Worm (Caenorhabditis elegans) whole organism, early embryonic: Measurements from ENCODE around the gene Y49F6A.5.

ENCODE experiments used
- B0310.2 ChIP-seq: sonication (generic microtip); optimal IDR thresholded peaks from 2 replicates; lab custom pipeline; 2016; ENCODE audit warnings: mild to moderate bottlenecking, missing genetic modification characterization, missing compliant biosample characterization
- F13C5.2 ChIP-seq: sonication (generic microtip); optimal IDR thresholded peaks from 2 replicates; lab custom pipeline; 2017; ENCODE audit warnings: mild to moderate bottlenecking, missing genetic modification characterization, inconsistent platforms, missing compliant biosample characterization
- aly-1 ChIP-seq: sonication (generic microtip); optimal IDR thresholded peaks from 2 replicates; lab custom pipeline; 2016; ENCODE audit warnings: missing genetic modification characterization, missing compliant biosample characterization
- ama-1 ChIP-seq: fragments of 150-350 bp; optimal IDR thresholded peaks from 2 replicates; lab custom pipeline; 2014
- ceh-13 ChIP-seq: fragments of 200-800 bp; sonication (Bioruptor generic); optimal IDR thresholded peaks from 2 replicates; lab custom pipeline; 2018; ENCODE audit warnings: mild to moderate bottlenecking, missing genetic modification characterization, missing compliant biosample characterization
- ceh-36 ChIP-seq: sonication (generic microtip); optimal IDR thresholded peaks from 2 replicates; lab custom pipeline; 2016; ENCODE audit warnings: missing genetic modification characterization, inconsistent platforms, missing compliant biosample characterization
- ets-7 ChIP-seq: sonication (generic microtip); optimal IDR thresholded peaks from 2 replicates; lab custom pipeline; 2016; ENCODE audit warnings: missing genotype, missing genetic modification characterization, missing compliant biosample characterization
- flt-1 ChIP-seq: fragments of 200-800 bp; sonication (Bioruptor generic); IDR thresholded peaks from 2 replicates; pipeline ENCODE4 v1.3.6; 2022; ENCODE audit warnings: missing genetic modification characterization, missing compliant biosample characterization
- hmbx-1 ChIP-seq: sonication (generic microtip); optimal IDR thresholded peaks from 2 replicates; lab custom pipeline; 2016; ENCODE audit warnings: mild to moderate bottlenecking, missing genetic modification characterization, missing compliant biosample characterization
- hmg-4 ChIP-seq: fragments of 200-800 bp; sonication (Bioruptor generic); optimal IDR thresholded peaks from 2 replicates; lab custom pipeline; 2018; ENCODE audit warnings: mild to moderate bottlenecking, missing genetic modification characterization, missing compliant biosample characterization
- hnd-1 ChIP-seq: sonication (generic microtip); optimal IDR thresholded peaks from 2 replicates; lab custom pipeline; 2016; ENCODE audit warnings: missing genetic modification characterization, missing compliant biosample characterization
- pes-1 ChIP-seq: fragments of 200-800 bp; sonication (Bioruptor generic); IDR thresholded peaks from 2 replicates; pipeline ENCODE4 v1.3.6; 2022; ENCODE audit warnings: missing genetic modification reagents, missing genetic modification characterization, missing compliant biosample characterization
- scrt-1 ChIP-seq: fragments of 200-800 bp; sonication (Bioruptor generic); IDR thresholded peaks from 2 replicates; pipeline ENCODE4 v1.3.6; 2022; ENCODE audit warnings: missing genetic modification characterization, missing compliant biosample characterization
- sea-1 ChIP-seq: fragments of 200-800 bp; sonication (Bioruptor generic); conservative IDR thresholded peaks from 2 replicates; pipeline ENCODE4 v1.3.6; 2022; ENCODE audit warnings: missing genetic modification characterization, missing compliant biosample characterization
- tbx-11 ChIP-seq: fragments of 200-800 bp; sonication (Bioruptor generic); IDR thresholded peaks from 2 replicates; pipeline ENCODE4 v1.3.6; 2022; ENCODE audit warnings: missing genetic modification characterization, missing compliant biosample characterization
- tbx-37 ChIP-seq: fragments of 200-800 bp; sonication (Bioruptor generic); conservative IDR thresholded peaks from 2 replicates; pipeline ENCODE4 v1.3.6; 2022; ENCODE audit warnings: missing genetic modification reagents, missing genetic modification characterization, missing compliant biosample characterization
- tra-4 ChIP-seq: sonication (generic microtip); optimal IDR thresholded peaks from 2 replicates; lab custom pipeline; 2017; ENCODE audit warnings: missing genetic modification characterization, missing compliant biosample characterization

Gene Y49F6A.5

ce11 chrII:3595339-3595738 lies 14.3 kb downstream of the Y49F6A.5 start, which contains the start of gene Y49F6A.12:
Gene Y49F6A.12 (plus strand): TSS chrII:3595639.
- no peak for TF ChIP-seq ceh-13 (GFP tag; lab: Kevin White, UChicago)
- TF ChIP-seq pes-1 (GFP tag; lab: Robert Waterston, UW): no peak
- no peak for TF ChIP-seq B0310.2 (tag; lab: Kevin White, UChicago)
- TF ChIP-seq ets-7 (tag; lab: Kevin White, UChicago): no peak
- TF ChIP-seq ceh-36 (tag; lab: Kevin White, UChicago): no peak
- TF ChIP-seq tbx-11: no peak
- TF ChIP-seq F13C5.2 (tag; lab: Kevin White, UChicago): no peak
- no peak for TF ChIP-seq tbx-37 (GFP tag; lab: Robert Waterston, UW)
- no peak for TF ChIP-seq scrt-1 (GFP tag; lab: Robert Waterston, UW)
- TF ChIP-seq aly-1: no peak
- TF ChIP-seq tra-4: no peak
- no peak for TF ChIP-seq flt-1
- TF ChIP-seq hmg-4 (GFP tag; lab: Kevin White, UChicago): no peak
- TF ChIP-seq sea-1 (GFP tag; lab: Robert Waterston, UW): no peak
- TF ChIP-seq hnd-1 (tag; lab: Kevin White, UChicago): no peak
- TF ChIP-seq ama-1 (lab: Kevin White, UChicago): no peak
- no peak for TF ChIP-seq hmbx-1

ce11 chrII:3583402-3583801 lies 26.3 kb downstream of the Y49F6A.5 start, which contains the start of gene srh-60:
Gene srh-60 (plus strand): TSS chrII:3583702.
- TF ChIP-seq pes-1 (GFP tag; lab: Robert Waterston, UW): no peak
- no peak for TF ChIP-seq B0310.2 (tag; lab: Kevin White, UChicago)
- TF ChIP-seq ets-7 (tag; lab: Kevin White, UChicago): no peak

- TF ChIP-seq pes-1 (GFP tag; lab: Robert Waterston, UW) (no peak), F13C5.2 (tag; lab: Kevin White, UChicago) (no peak), hnd-1 (tag; lab: Kevin White, UChicago) (no peak), ets-7 (tag; lab: Kevin White, UChicago) (no peak), sea-1 (GFP tag; lab: Robert Waterston, UW) (no peak), tbx-11 (no peak), ceh-36 (tag; lab: Kevin White, UChicago) (no peak), flt-1 (no peak), hmg-4 (GFP tag; lab: Kevin White, UChicago) (no peak), B0310.2 (tag; lab: Kevin White, UChicago) (no peak), tbx-37 (GFP tag; lab: Robert Waterston, UW) (no peak), ama-1 (lab: Kevin White, UChicago) (no peak), scrt-1 (GFP tag; lab: Robert Waterston, UW) (no peak), aly-1 (no peak), hmbx-1 (no peak), ceh-13 (GFP tag; lab: Kevin White, UChicago) (no peak)
These were observed 27.9 kb downstream of the Y49F6A.5 start, which contains the start of gene srh-59 for ce11 chrII:3581752-3582151. Gene srh-59 (plus strand): TSS chrII:3582052.

ce11 chrII:3579767-3580166 lies 29.9 kb downstream of the Y49F6A.5 start, which contains the start of gene clec-134:
Gene clec-134 (plus strand): TSS chrII:3580067.
- TF ChIP-seq ceh-13 (GFP tag; lab: Kevin White, UChicago) (no peak), hnd-1 (tag; lab: Kevin White, UChicago) (no peak), ama-1 (lab: Kevin White, UChicago) (no peak), ets-7 (tag; lab: Kevin White, UChicago) (no peak), aly-1 (no peak), tbx-37 (GFP tag; lab: Robert Waterston, UW) (no peak), B0310.2 (tag; lab: Kevin White, UChicago) (no peak), hmbx-1 (no peak), ceh-36 (tag; lab: Kevin White, UChicago) (no peak), scrt-1 (GFP tag; lab: Robert Waterston, UW) (no peak), tbx-11 (no peak), pes-1 (GFP tag; lab: Robert Waterston, UW) (no peak), F13C5.2 (tag; lab: Kevin White, UChicago) (no peak)

ce11 chrII:3578121-3578520 lies 31.5 kb downstream of the Y49F6A.5 start, which contains the start of gene clec-133:
Gene clec-133 (plus strand): TSS chrII:3578421.
- TF ChIP-seq hmbx-1 (no peak), flt-1 (no peak), ceh-13 (GFP tag; lab: Kevin White, UChicago) (no peak), tbx-11 (no peak), ets-7 (tag; lab: Kevin White, UChicago) (no peak), ama-1 (lab: Kevin White, UChicago) (no peak), sea-1 (GFP tag; lab: Robert Waterston, UW) (no peak), hmg-4 (GFP tag; lab: Kevin White, UChicago) (no peak), aly-1 (no peak), scrt-1 (GFP tag; lab: Robert Waterston, UW) (no peak), hnd-1 (tag; lab: Kevin White, UChicago) (no peak), ceh-36 (tag; lab: Kevin White, UChicago) (no peak), tbx-37 (GFP tag; lab: Robert Waterston, UW) (no peak), pes-1 (GFP tag; lab: Robert Waterston, UW) (no peak), F13C5.2 (tag; lab: Kevin White, UChicago) (no peak), B0310.2 (tag; lab: Kevin White, UChicago) (no peak), tra-4 (no peak)

- TF ChIP-seq aly-1 (no peak), B0310.2 (tag; lab: Kevin White, UChicago) (no peak), ets-7 (tag; lab: Kevin White, UChicago) (no peak), F13C5.2 (tag; lab: Kevin White, UChicago) (no peak), hmbx-1 (no peak), hmg-4 (GFP tag; lab: Kevin White, UChicago) (no peak), pes-1 (GFP tag; lab: Robert Waterston, UW) (no peak), ceh-36 (tag; lab: Kevin White, UChicago) (no peak), ama-1 (lab: Kevin White, UChicago) (no peak), tra-4 (no peak), ceh-13 (GFP tag; lab: Kevin White, UChicago) (no peak), tbx-37 (GFP tag; lab: Robert Waterston, UW) (no peak), scrt-1 (GFP tag; lab: Robert Waterston, UW) (no peak), flt-1 (no peak), tbx-11 (no peak), sea-1 (GFP tag; lab: Robert Waterston, UW) (no peak), hnd-1 (tag; lab: Kevin White, UChicago) (no peak)
These were observed 32.9 kb downstream of the Y49F6A.5 start, which contains the start of gene clec-132 for ce11 chrII:3576742-3577141. Gene clec-132 (plus strand): TSS chrII:3577042.
